Worm (Caenorhabditis elegans) whole organism, L1 larva: ENCODE results near the gene F54E2.2.

Experiments used
- C16A3.4 ChIP-seq: fragments of 150-350 bp; optimal IDR thresholded peaks from 2 replicates; lab custom pipeline; 2014; ENCODE audit warnings: missing biosample characterization, missing genetic modification characterization
- ama-1 ChIP-seq: fragments of 150-350 bp; optimal IDR thresholded peaks from 2 replicates; lab custom pipeline; 2014
- lin-13 ChIP-seq: fragments of 150-350 bp; optimal IDR thresholded peaks from 2 replicates; lab custom pipeline; 2014; ENCODE audit warnings: missing biosample characterization, missing genetic modification reagents, missing genetic modification characterization
- lin-35 ChIP-seq, 2 experiments: fragments of 150-350 bp; optimal IDR thresholded peaks; 2 replicates each; lab custom pipeline; 2014; ENCODE audit warnings: missing biosample characterization in 2 of 2, missing genetic modification characterization in 2 of 2, missing genetic modification reagents in 2 of 2
- mef-2 ChIP-seq: fragments of 150-350 bp; optimal IDR thresholded peaks from 2 replicates; lab custom pipeline; 2014; ENCODE audit warnings: missing biosample characterization, missing genetic modification characterization
- nhr-11 ChIP-seq: fragments of 150-350 bp; optimal IDR thresholded peaks from 2 replicates; lab custom pipeline; 2014; ENCODE audit warnings: missing biosample characterization, missing genetic modification characterization
- nhr-76 ChIP-seq: sonication (generic microtip); optimal IDR thresholded peaks from 2 replicates; lab custom pipeline; 2017; ENCODE audit warnings: missing biosample characterization, missing genetic modification characterization
- zag-1 ChIP-seq: fragments of 150-350 bp; optimal IDR thresholded peaks from 2 replicates; lab custom pipeline; 2014; ENCODE audit warnings: missing biosample characterization, missing genetic modification characterization

DNA sequence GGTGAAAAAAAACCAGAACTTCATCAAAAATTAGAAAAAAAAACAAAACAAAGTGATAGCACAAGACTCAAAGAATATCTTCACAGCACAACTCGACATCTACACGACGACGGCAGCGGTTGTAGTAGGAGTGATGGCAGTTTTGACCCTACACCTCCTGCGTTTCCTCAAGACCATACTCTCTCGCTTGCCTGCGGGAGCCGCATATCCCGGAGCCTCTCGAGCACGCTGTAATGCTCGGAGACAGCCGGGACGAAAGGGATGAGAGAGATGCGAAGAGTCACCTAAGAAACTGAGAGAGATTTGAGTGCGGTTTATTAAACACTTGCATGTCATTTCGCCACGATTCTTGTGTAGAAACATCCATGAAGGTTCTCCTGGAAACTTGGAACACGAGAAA lies 13.3 kb downstream of the F54E2.2 start:
- TF ChIP-seq lin-35 (GFP tag; optimal IDR thresholded peaks at IDR 0.05; lab: Kevin White, UChicago), result no peak
- TF ChIP-seq mef-2 (tag; lab: Kevin White, UChicago), result no peak
- no peak for TF ChIP-seq lin-13
- no peak for TF ChIP-seq ama-1 (lab: Kevin White, UChicago)
- TF ChIP-seq nhr-76 (tag; lab: Kevin White, UChicago), result no peak
- TF ChIP-seq zag-1 (tag; lab: Kevin White, UChicago), result no peak
- TF ChIP-seq C16A3.4 (tag; lab: Kevin White, UChicago), result no peak
- no peak for TF ChIP-seq nhr-11 (tag; lab: Kevin White, UChicago)
